Fruit fly (Drosophila melanogaster): Measurements from ENCODE around the gene Sfp26Ad.

Gene Sfp26Ad

dm6 chr2L:5904585-5904984 lies 38.5 kb downstream of the Sfp26Ad start, which contains the start of gene CG9021:
TSS of gene CG9021 (minus strand) at chr2L:5904689.
- no peak for TF ChIP-seq Ets98B (GFP tag; IDR thresholded peaks at IDR 0.05)
- TF ChIP-seq CG10348 (GFP tag; IDR thresholded peaks at IDR 0.05) = no peak
- TF ChIP-seq Snoo (tag; optimal IDR thresholded peaks at IDR 0.05) = peak; percentile 27
- TF ChIP-seq CG4496 (GFP tag; IDR thresholded peaks at IDR 0.05) = no peak
- TF ChIP-seq Pif1A (GFP tag; optimal IDR thresholded peaks at IDR 0.05) = no peak
- TF ChIP-seq gl (tag; optimal IDR thresholded peaks at IDR 0.05) = no peak

DNA sequence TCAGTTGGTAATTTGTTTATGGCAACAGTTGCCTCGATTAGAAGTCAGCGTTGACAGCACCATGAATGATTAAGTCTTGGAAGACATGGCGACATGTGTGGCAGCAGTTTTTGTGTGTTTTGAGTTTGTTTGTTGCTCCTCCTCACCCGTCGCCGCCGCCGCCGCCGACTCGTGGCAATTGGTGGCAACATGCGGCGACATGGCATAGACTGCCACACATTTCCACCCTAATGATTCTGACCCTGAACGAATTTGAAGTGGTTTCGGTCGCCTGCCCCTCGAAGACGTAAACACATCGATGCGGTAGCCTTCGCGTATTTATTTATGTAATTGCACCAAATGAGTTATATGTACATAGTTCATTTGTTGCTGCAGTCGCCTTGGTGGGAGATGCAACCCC lies 40.2 kb downstream of the Sfp26Ad start:
- TF ChIP-seq CG32121 (GFP tag; IDR thresholded peaks at IDR 0.05) (no peak), rn (GFP tag; IDR thresholded peaks at IDR 0.05) (no peak), Pif1B (GFP tag; optimal IDR thresholded peaks at IDR 0.05) (no peak), CG10348 (GFP tag; IDR thresholded peaks at IDR 0.05) (no peak), Pif1A (GFP tag; optimal IDR thresholded peaks at IDR 0.05) (no peak), CG12605 (GFP tag; IDR thresholded peaks at IDR 0.05) (no peak), CG34367 (tag; optimal IDR thresholded peaks at IDR 0.05) (no peak), CG8159 (tag; optimal IDR thresholded peaks at IDR 0.05) (no peak), fd96Ca (GFP tag; IDR thresholded peaks at IDR 0.05) (no peak), CG8301 (tag; optimal IDR thresholded peaks at IDR 0.05) (no peak), CG17806 (tag; optimal IDR thresholded peaks at IDR 0.05) (no peak), CG4496 (GFP tag; IDR thresholded peaks at IDR 0.05) (no peak), CG15710 (tag; optimal IDR thresholded peaks at IDR 0.05) (no peak), Ets98B (GFP tag; IDR thresholded peaks at IDR 0.05) (no peak), gl (tag; optimal IDR thresholded peaks at IDR 0.05) (no peak), CG13204 (GFP tag; optimal IDR thresholded peaks at IDR 0.05) (no peak), CG9948 (tag; optimal IDR thresholded peaks at IDR 0.05) (no peak)

DNA sequence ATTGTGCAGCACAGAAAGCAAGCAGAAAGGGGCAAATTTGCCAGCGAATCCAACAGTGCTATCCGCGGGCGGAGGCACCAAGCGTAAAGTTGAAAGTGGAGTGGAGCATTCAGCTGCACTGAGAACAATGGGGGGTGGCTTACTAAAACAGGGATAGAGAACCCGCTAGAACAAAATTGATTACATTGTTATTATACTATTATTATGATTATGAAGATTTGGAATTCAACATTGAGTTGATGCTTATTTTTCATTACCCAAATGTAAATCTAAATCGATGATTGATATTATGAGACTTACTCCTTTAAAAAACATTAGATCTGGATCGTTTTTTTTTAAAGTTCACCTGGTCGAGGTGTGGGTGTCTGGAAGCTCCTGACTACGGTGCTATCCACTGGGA lies 41.6 kb downstream of the Sfp26Ad start:
- TF ChIP-seq CG4496 (GFP tag; IDR thresholded peaks at IDR 0.05) (0 out of 3 replicates have a peak, but pooled peaks have one; percentile 38), CG15710 (tag; optimal IDR thresholded peaks at IDR 0.05) (no peak), Pif1B (GFP tag; optimal IDR thresholded peaks at IDR 0.05) (no peak), Pif1A (GFP tag; optimal IDR thresholded peaks at IDR 0.05) (no peak), fd96Ca (GFP tag; IDR thresholded peaks at IDR 0.05) (no peak), gl (tag; optimal IDR thresholded peaks at IDR 0.05) (no peak), Snoo (tag; optimal IDR thresholded peaks at IDR 0.05) (no peak), CG10348 (GFP tag; IDR thresholded peaks at IDR 0.05) (no peak), D1 (tag; optimal IDR thresholded peaks at IDR 0.05) (no peak), CG34367 (tag; optimal IDR thresholded peaks at IDR 0.05) (no peak), CG14655 (GFP tag; optimal IDR thresholded peaks at IDR 0.05) (peak; percentile 67), Ets98B (GFP tag; IDR thresholded peaks at IDR 0.05) (no peak), rn (GFP tag; IDR thresholded peaks at IDR 0.05) (no peak), CG8301 (tag; optimal IDR thresholded peaks at IDR 0.05) (peak; percentile 60), CG17806 (tag; optimal IDR thresholded peaks at IDR 0.05) (no peak), CG12605 (GFP tag; IDR thresholded peaks at IDR 0.05) (no peak), EcR (GFP tag; optimal IDR thresholded peaks at IDR 0.05) (no peak), CG13204 (GFP tag; optimal IDR thresholded peaks at IDR 0.05) (no peak), CG32121 (GFP tag; IDR thresholded peaks at IDR 0.05) (no peak), CG8159 (tag; optimal IDR thresholded peaks at IDR 0.05) (no peak), CG9948 (tag; optimal IDR thresholded peaks at IDR 0.05) (peak; percentile 19)

- TF ChIP-seq CG4496 (GFP tag; IDR thresholded peaks at IDR 0.05) (0 out of 3 replicates have a peak, but pooled peaks have one; percentile 26), rn (GFP tag; IDR thresholded peaks at IDR 0.05) (no peak), gl (tag; optimal IDR thresholded peaks at IDR 0.05) (no peak), CG14655 (GFP tag; optimal IDR thresholded peaks at IDR 0.05) (peak; percentile 21), CG9948 (tag; optimal IDR thresholded peaks at IDR 0.05) (no peak), CG12605 (GFP tag; IDR thresholded peaks at IDR 0.05) (no peak), Ets98B (GFP tag; IDR thresholded peaks at IDR 0.05) (no peak)
These were observed 43.9 kb downstream of the Sfp26Ad start for dm6 chr2L:5899170-5899708.

DNA sequence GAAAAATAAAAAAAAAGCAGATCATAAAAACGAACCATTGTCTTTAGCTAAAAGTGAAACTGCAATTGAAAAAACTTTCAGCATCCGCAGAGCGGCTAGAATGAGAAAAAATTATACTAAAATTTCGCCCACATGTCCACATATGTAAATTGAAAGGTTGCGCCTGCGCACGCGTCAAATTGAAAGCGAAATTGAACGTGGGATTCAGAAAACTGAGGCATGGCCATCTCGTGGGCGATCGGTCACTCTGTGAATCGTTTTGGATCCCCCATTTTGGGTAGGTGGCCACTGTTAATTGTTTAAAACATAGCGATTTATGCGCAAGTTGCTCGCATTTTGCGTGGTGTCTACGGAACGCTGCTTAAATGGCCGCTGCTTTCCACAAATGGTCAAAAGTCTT lies 48.6 kb downstream of the Sfp26Ad start:
- TF ChIP-seq CG10348 (GFP tag; IDR thresholded peaks at IDR 0.05) = no peak
- TF ChIP-seq CG34367 (tag; optimal IDR thresholded peaks at IDR 0.05) = no peak
- no peak for TF ChIP-seq CG8159 (tag; optimal IDR thresholded peaks at IDR 0.05)
- TF ChIP-seq Snoo (tag; optimal IDR thresholded peaks at IDR 0.05) = no peak
- TF ChIP-seq CG9948 (tag; optimal IDR thresholded peaks at IDR 0.05) = no peak
- TF ChIP-seq fd96Ca (GFP tag; IDR thresholded peaks at IDR 0.05) = no peak
- TF ChIP-seq Pif1B (GFP tag; optimal IDR thresholded peaks at IDR 0.05) = no peak
- TF ChIP-seq gl (tag; optimal IDR thresholded peaks at IDR 0.05) = no peak
- no peak for TF ChIP-seq CG15710 (tag; optimal IDR thresholded peaks at IDR 0.05)
- TF ChIP-seq D1 (tag; optimal IDR thresholded peaks at IDR 0.05) = no peak
- no peak for TF ChIP-seq CG4496 (GFP tag; IDR thresholded peaks at IDR 0.05)

dm6 chr2L:5893796-5894195 lies 49.3 kb downstream of the Sfp26Ad start, which contains the start of gene Acp26Aa:
TSS of gene Acp26Aa (minus strand) at chr2L:5893896.
- TF ChIP-seq D1 (tag; optimal IDR thresholded peaks at IDR 0.05) = no peak
- TF ChIP-seq CG12605 (GFP tag; IDR thresholded peaks at IDR 0.05) = no peak
- TF ChIP-seq CG8301 (tag; optimal IDR thresholded peaks at IDR 0.05) = no peak
- no peak for TF ChIP-seq CG10348 (GFP tag; IDR thresholded peaks at IDR 0.05)
- no peak for TF ChIP-seq Pif1A (GFP tag; optimal IDR thresholded peaks at IDR 0.05)
- no peak for TF ChIP-seq Pif1B (GFP tag; optimal IDR thresholded peaks at IDR 0.05)
- no peak for TF ChIP-seq gl (tag; optimal IDR thresholded peaks at IDR 0.05)
- no peak for TF ChIP-seq Snoo (tag; optimal IDR thresholded peaks at IDR 0.05)
- TF ChIP-seq EcR (GFP tag; optimal IDR thresholded peaks at IDR 0.05) = no peak
- no peak for TF ChIP-seq CG9948 (tag; optimal IDR thresholded peaks at IDR 0.05)
- no peak for TF ChIP-seq CG14655 (GFP tag; optimal IDR thresholded peaks at IDR 0.05)
- TF ChIP-seq CG8159 (tag; optimal IDR thresholded peaks at IDR 0.05) = no peak
- TF ChIP-seq CG4496 (GFP tag; IDR thresholded peaks at IDR 0.05) = no peak
